Worm (Caenorhabditis elegans): Measurements from ENCODE around the gene fipr-28.
"Not testable (repeated sequence)": the region's sequence is repeated elsewhere in the genome, so short reads cannot be mapped to it uniquely, and the experiment has no call there.

fipr-28 gene

DNA sequence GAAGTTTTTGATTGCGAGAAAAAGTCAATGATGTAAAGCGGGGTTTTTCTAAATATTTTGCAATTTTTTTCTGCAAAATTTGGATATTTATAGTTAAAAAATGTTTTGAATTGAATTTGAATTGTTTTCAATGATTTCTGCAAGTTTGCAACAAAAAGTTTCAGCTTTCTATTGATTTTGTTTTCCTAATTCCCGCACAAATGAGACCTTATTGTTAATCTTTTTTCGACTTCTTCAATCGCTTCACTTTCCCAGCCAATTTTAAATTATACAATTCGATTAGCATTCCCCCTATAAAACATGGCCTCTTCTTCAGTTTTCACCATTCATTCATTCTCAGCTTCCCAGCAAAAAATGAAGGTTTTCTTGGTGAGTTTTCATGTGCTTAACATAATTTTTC is 2.8 kb downstream of the fipr-28 start, which contains the start of gene fipr-27:
TSS of gene fipr-27 (plus strand) at position 301 of the 400 bp plus-strand sequence.
- TF ChIP-seq unc-55 (GFP tag; optimal IDR thresholded peaks at IDR 0.05) (no peak), blmp-1 (tag; optimal IDR thresholded peaks at IDR 0.05; ENCODE audit: insufficient read depth) (no peak), mab-5 (tag; optimal IDR thresholded peaks at IDR 0.05) (no peak), C34F6.9 (tag; optimal IDR thresholded peaks at IDR 0.05) (no peak), gmeb-1 (tag; optimal IDR thresholded peaks at IDR 0.05) (no peak), egl-27 (tag; optimal IDR thresholded peaks at IDR 0.05) (no peak), lin-39 (tag; optimal IDR thresholded peaks at IDR 0.05) (no peak), nhr-21 (tag; optimal IDR thresholded peaks at IDR 0.05) (no peak), ama-1 (optimal IDR thresholded peaks at IDR 0.05) (no peak), aly-2 (tag; optimal IDR thresholded peaks at IDR 0.05) (no peak), nhr-11 (tag; optimal IDR thresholded peaks at IDR 0.05) (no peak), nhr-23 (tag; optimal IDR thresholded peaks at IDR 0.05) (no peak), sem-4 (tag; optimal IDR thresholded peaks at IDR 0.05) (no peak), skn-1 (tag; optimal IDR thresholded peaks at IDR 0.05) (no peak), F13H6.1 (tag; optimal IDR thresholded peaks at IDR 0.05) (no peak), nhr-6 (tag; optimal IDR thresholded peaks at IDR 0.05) (no peak)

DNA sequence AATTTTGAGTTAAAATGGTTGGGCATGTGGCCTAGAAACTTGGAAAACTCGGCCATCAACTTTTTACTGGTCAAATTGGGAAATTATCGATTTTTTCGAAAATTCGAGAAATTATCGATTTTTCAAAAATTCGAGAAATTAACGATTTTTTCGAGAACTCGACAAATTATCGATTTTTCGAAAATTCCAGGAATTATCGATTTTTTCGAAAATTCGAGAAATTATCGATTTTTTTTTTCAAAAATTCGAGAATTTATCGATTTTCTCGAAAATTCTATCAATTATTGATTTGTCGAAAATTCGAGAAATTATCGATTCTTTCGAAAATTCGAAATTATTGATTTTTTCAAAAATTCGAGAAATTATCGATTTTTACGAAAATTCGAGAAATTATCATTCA is 16.0 kb downstream of the fipr-28 start:
- no peak for TF ChIP-seq unc-39 (tag; optimal IDR thresholded peaks at IDR 0.05)
- no peak for TF ChIP-seq nhr-237 (tag; optimal IDR thresholded peaks at IDR 0.05)
- TF ChIP-seq C34F6.9 (tag; optimal IDR thresholded peaks at IDR 0.05): no peak
- no peak for TF ChIP-seq nhr-12 (tag; optimal IDR thresholded peaks at IDR 0.05)
- no peak for TF ChIP-seq elt-1 (tag; optimal IDR thresholded peaks at IDR 0.05)
- no peak for TF ChIP-seq nhr-129 (tag; optimal IDR thresholded peaks at IDR 0.05)
- no peak for TF ChIP-seq alr-1 (tag; optimal IDR thresholded peaks at IDR 0.05)
- no peak for TF ChIP-seq ztf-4 (tag; optimal IDR thresholded peaks at IDR 0.05)
- no peak for TF ChIP-seq unc-55 (GFP tag; optimal IDR thresholded peaks at IDR 0.05)
- TF ChIP-seq dmd-4 (tag; optimal IDR thresholded peaks at IDR 0.05): no peak
- no peak for TF ChIP-seq crh-2 (tag; optimal IDR thresholded peaks at IDR 0.05)
- TF ChIP-seq sma-3 (GFP tag; optimal IDR thresholded peaks at IDR 0.05): no peak
- no peak for TF ChIP-seq nhr-77 (tag; optimal IDR thresholded peaks at IDR 0.05)

DNA sequence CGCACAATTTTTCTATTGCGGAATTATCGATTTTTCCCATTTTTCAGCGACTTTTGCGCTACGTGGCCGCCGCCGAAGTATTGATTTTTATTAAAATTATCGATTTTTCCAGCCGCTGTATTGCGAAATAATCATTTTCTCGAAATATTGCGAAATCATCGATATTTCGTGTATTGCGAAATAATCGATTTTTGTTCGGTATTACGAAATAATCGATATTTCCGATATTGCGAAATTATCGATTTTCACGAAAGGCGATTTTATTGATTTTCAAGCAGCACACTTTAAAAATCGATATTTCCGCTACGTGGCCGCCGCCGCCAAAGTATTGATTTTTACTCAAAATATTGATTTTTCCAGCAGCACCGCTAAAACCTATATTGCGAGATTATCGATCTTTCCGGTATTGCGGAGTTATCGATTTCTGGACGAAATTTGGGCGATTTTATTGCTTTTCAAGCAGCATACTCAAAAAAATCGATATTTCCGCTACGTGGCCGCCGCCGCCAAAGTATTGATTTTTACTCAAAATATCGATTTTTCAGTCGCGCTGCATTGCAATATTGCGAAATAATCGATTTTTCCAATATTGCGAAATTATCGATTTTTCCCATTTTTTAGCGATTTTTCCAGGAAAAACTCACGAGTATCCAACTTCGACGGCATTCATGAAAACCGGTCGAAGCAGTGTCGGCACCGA is 17.9 kb downstream of the fipr-28 start:
- TF ChIP-seq aly-2 (tag; optimal IDR thresholded peaks at IDR 0.05) (no peak), ceh-82 (tag; optimal IDR thresholded peaks at IDR 0.05) (no peak), elt-1 (tag; optimal IDR thresholded peaks at IDR 0.05) (no peak), lin-11 (tag; optimal IDR thresholded peaks at IDR 0.05) (no peak), nhr-6 (tag; optimal IDR thresholded peaks at IDR 0.05) (no peak), alr-1 (tag; optimal IDR thresholded peaks at IDR 0.05) (no peak), R02D3.7 (tag; optimal IDR thresholded peaks at IDR 0.05) (no peak), mbf-1 (tag; optimal IDR thresholded peaks at IDR 0.05) (no peak), nhr-23 (tag; optimal IDR thresholded peaks at IDR 0.05) (no peak), ceh-16 (tag; optimal IDR thresholded peaks at IDR 0.05) (no peak), skn-1 (tag; optimal IDR thresholded peaks at IDR 0.05) (no peak), sem-4 (tag; optimal IDR thresholded peaks at IDR 0.05) (no peak), nhr-237 (tag; optimal IDR thresholded peaks at IDR 0.05) (no peak), C34F6.9 (tag; optimal IDR thresholded peaks at IDR 0.05) (no peak)

DNA sequence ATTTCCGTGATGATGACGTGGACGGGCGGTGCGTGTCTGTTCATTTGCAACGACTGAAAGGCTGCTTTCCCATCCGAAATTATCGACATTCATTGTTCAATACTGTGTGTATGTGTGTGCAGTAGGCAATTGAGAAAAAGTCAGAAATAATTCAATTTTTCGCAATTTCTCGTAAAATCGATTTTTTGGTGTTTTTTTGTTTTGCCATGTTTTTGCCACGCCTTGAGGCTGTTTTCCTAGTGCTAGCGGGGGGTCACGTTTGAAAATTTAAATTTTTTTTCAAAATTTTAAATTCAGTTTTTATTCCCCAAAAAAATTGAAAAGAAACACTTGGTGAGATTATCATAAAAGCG is 18.4 kb downstream of the fipr-28 start, which contains the start of gene Y51H4A.13:
TSS of gene Y51H4A.13 (minus strand) at position 182 of the 353 bp plus-strand sequence.
- TF ChIP-seq lin-11 (tag; optimal IDR thresholded peaks at IDR 0.05); elt-1 (tag; optimal IDR thresholded peaks at IDR 0.05); ztf-1 (GFP tag; conservative IDR thresholded peaks at IDR 0.05): not testable (repeated sequence)

DNA sequence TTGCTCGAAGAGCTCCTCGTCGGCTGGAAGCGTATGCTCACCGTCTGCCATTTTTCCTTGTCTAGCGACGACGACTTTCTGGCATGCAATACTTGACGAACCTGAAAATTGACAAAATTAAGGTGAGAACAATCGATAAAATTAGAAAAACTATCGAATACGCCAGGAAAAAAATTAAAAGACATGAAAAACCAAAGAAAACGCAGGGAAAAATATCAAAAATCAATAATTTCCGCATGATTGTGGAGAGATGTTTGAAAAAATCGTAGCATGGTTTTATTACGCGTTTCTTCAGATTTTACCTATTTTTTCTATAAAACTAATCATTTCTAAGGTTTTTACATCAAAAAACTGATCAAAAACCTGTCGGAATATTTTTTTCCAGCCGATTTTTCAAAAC is 28.0 kb downstream of the fipr-28 start, which contains the start of gene set-26:
TSS of gene set-26 (minus strand) at position 101 of the 400 bp plus-strand sequence.
- TF ChIP-seq R02D3.7, ztf-11, unc-39 (tag; optimal IDR thresholded peaks at IDR 0.05): not testable (repeated sequence)

All from whole organism, L2 larva.